Worm (Caenorhabditis elegans): ENCODE data around the gene str-7.

DNA sequence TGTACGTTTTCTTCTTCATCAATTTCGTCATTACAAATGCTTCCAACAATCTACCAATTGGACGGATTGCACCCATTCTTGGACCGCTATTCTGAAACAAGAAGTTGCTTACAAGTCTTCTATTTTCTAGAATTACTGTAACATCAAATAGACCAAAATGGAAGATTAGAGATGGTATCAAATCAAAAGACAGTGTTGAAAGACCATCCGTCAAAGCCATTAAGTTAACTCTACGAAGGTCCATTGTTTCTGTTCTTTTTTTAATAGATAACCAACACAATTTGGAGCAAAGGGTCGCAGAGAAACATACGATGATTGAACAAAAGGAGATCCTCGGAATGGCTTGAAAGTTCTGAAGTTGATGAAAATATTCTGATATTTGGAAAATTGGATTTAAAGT is 45.7 kb upstream of the str-7 start:
- no peak for TF ChIP-seq ztf-23 (GFP tag; IDR thresholded peaks at IDR 0.05)
- TF ChIP-seq flt-1 (GFP tag; IDR thresholded peaks at IDR 0.05) = no peak
- TF ChIP-seq ref-1 (GFP tag; conservative IDR thresholded peaks at IDR 0.05) = no peak
- TF ChIP-seq T22C8.4 (GFP tag; IDR thresholded peaks at IDR 0.05) = no peak
- no peak for TF ChIP-seq cog-1 (tag; optimal IDR thresholded peaks at IDR 0.05)
- TF ChIP-seq med-1 (GFP tag; optimal IDR thresholded peaks at IDR 0.05; ENCODE audit: insufficient read depth) = no peak
- no peak for TF ChIP-seq klf-2 (GFP tag; conservative IDR thresholded peaks at IDR 0.05)
- no peak for TF ChIP-seq tab-1 (GFP tag; IDR thresholded peaks at IDR 0.05)
- no peak for TF ChIP-seq ztf-29 (GFP tag; IDR thresholded peaks at IDR 0.05)
